Worm (Caenorhabditis elegans): ENCODE results near the gene F53E2.2.

F53E2.2 gene

ce11 chrV:1474486-1475125 is at the start of gene F53E2.2, which contains the start of gene unc-60:
Gene F53E2.2, plus strand, starts transcription at chrV:1475086.
Gene unc-60, plus strand, starts transcription at chrV:1475086.
- TF ChIP-seq nhr-76 (tag; optimal IDR thresholded peaks at IDR 0.05) (no peak), unc-62 (GFP tag; optimal IDR thresholded peaks at IDR 0.05) (peak; percentile 86), mep-1 (tag; optimal IDR thresholded peaks at IDR 0.05) (peak; percentile 51), elt-1 (tag; optimal IDR thresholded peaks at IDR 0.05; ENCODE audit: borderline replicate concordance, insufficient read depth) (no peak), mls-2 (tag; optimal IDR thresholded peaks at IDR 0.05) (peak; percentile 61), zip-8 (tag; optimal IDR thresholded peaks at IDR 0.05) (no peak), snpc-4 (tag; optimal IDR thresholded peaks at IDR 0.05) (no peak), nhr-28 (tag; optimal IDR thresholded peaks at IDR 0.05) (no peak), sem-2 (GFP tag; optimal IDR thresholded peaks at IDR 0.05) (no peak), ceh-43 (GFP tag; optimal IDR thresholded peaks at IDR 0.05) (no peak), drap-1 (GFP tag; optimal IDR thresholded peaks at IDR 0.05) (peak; percentile 43), nhr-237 (tag; optimal IDR thresholded peaks at IDR 0.05) (no peak), lin-32 (GFP tag; optimal IDR thresholded peaks at IDR 0.05) (no peak), sptf-1 (tag; optimal IDR thresholded peaks at IDR 0.05) (peak; percentile 75), tbx-8 (GFP tag; optimal IDR thresholded peaks at IDR 0.05) (no peak), ceh-39 (tag; optimal IDR thresholded peaks at IDR 0.05) (no peak), lsy-2 (tag; optimal IDR thresholded peaks at IDR 0.05) (peak; percentile 38), M03D4.4 (tag; optimal IDR thresholded peaks at IDR 0.05) (peak; percentile 56), ceh-83 (GFP tag; optimal IDR thresholded peaks at IDR 0.05) (no peak), ces-1 (GFP tag; optimal IDR thresholded peaks at IDR 0.05) (peak; percentile 32), bed-3 (GFP tag; optimal IDR thresholded peaks at IDR 0.05) (no peak), unc-39 (tag; optimal IDR thresholded peaks at IDR 0.05) (no peak), blmp-1 (tag; optimal IDR thresholded peaks at IDR 0.05) (no peak), unc-120 (tag; optimal IDR thresholded peaks at IDR 0.05; ENCODE audit: poor library complexity, severe bottlenecking) (peak; percentile 94), lin-13 (tag; optimal IDR thresholded peaks at IDR 0.05) (peak; percentile 81), nhr-12 (tag; optimal IDR thresholded peaks at IDR 0.05) (no peak), flh-1 (GFP tag; optimal IDR thresholded peaks at IDR 0.05) (no peak), ztf-11 (tag; optimal IDR thresholded peaks at IDR 0.05) (peak; percentile 9), pha-4 (tag; optimal IDR thresholded peaks at IDR 0.05) (peak; percentile 74), nhr-2 (tag; optimal IDR thresholded peaks at IDR 0.05) (peak; percentile 49), ham-2 (GFP tag; optimal IDR thresholded peaks at IDR 0.05) (peak; percentile 86), elt-3 (tag; optimal IDR thresholded peaks at IDR 0.05) (no peak), cnd-1 (tag; optimal IDR thresholded peaks at IDR 0.05) (peak; percentile 26), mab-5 (tag; optimal IDR thresholded peaks at IDR 0.05) (no peak), hlh-1 (tag; optimal IDR thresholded peaks at IDR 0.05) (peak; percentile 65)

ce11 chrV:1425595-1425994 is 49.3 kb upstream of the F53E2.2 start, which contains the start of gene R12A1.3:
Gene R12A1.3, minus strand, starts transcription at chrV:1425794.
- TF ChIP-seq pha-4 (tag; optimal IDR thresholded peaks at IDR 0.05) (peak; percentile 9), ceh-83 (GFP tag; optimal IDR thresholded peaks at IDR 0.05) (no peak)

- TF ChIP-seq nhr-28 (tag; optimal IDR thresholded peaks at IDR 0.05): no peak
- TF ChIP-seq flh-1 (GFP tag; optimal IDR thresholded peaks at IDR 0.05): no peak
- TF ChIP-seq mab-5 (tag; optimal IDR thresholded peaks at IDR 0.05): no peak
- TF ChIP-seq ces-1 (GFP tag; optimal IDR thresholded peaks at IDR 0.05): no peak
- TF ChIP-seq elt-1 (tag; optimal IDR thresholded peaks at IDR 0.05; ENCODE audit: borderline replicate concordance, insufficient read depth): no peak
- no peak for TF ChIP-seq snpc-4 (tag; optimal IDR thresholded peaks at IDR 0.05)
- TF ChIP-seq lin-13 (tag; optimal IDR thresholded peaks at IDR 0.05): no peak
- TF ChIP-seq sptf-1 (tag; optimal IDR thresholded peaks at IDR 0.05): no peak
- no peak for TF ChIP-seq ham-2 (GFP tag; optimal IDR thresholded peaks at IDR 0.05)
- no peak for TF ChIP-seq nhr-12 (tag; optimal IDR thresholded peaks at IDR 0.05)
- no peak for TF ChIP-seq mep-1 (tag; optimal IDR thresholded peaks at IDR 0.05)
These were observed 43.1 kb upstream of the F53E2.2 start, which contains the start of gene ges-1 for ce11 chrV:1431702-1432187. Gene ges-1, minus strand, starts transcription at chrV:1432137.

Measured in whole organism, mixed stage, embryonic.